Fruit fly (Drosophila melanogaster): ENCODE results near the gene CG11786.
A peak's percentile ranks its signal among the peaks of the same experiment; 100 is the strongest.

DNA sequence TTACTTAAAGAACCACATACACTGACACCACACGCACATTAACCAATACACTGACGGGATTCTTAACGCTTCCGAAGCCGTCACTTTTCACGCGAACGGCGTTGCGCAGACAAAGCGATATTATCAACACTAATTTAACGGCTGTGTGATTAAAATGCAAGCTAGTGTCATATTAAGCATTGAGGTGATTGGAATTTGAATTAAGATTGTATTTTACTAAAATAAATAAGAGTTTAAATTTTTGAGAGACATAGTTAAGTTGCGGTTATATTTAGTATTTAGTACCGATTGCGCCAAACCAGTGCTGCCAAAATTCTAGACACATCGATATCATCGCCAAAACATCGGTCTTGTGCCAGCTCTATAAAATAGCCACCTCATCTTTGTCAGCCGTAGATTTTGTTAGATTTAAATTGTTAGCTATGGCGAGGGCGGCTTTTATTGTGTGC lies 7.1 kb upstream of the CG11786 start, which contains the start of the genes Ythdf and bai:
- TF ChIP-seq bab1 (GFP tag; optimal IDR thresholded peaks at IDR 0.05) (peak; percentile 30), CG12768 (GFP tag; optimal IDR thresholded peaks at IDR 0.05) (peak; percentile 1), tj (GFP tag; optimal IDR thresholded peaks at IDR 0.05) (no peak), CG5204 (GFP tag; optimal IDR thresholded peaks at IDR 0.05) (no peak), cnc (optimal IDR thresholded peaks at IDR 0.05) (no peak), kay (GFP tag; ENCODE audit: borderline replicate concordance) (no peak), CG1620 (GFP tag; optimal IDR thresholded peaks at IDR 0.05) (peak; percentile 65), CG11617 (GFP tag; optimal IDR thresholded peaks at IDR 0.05) (peak; percentile 46), Crg-1 (GFP tag; optimal IDR thresholded peaks at IDR 0.05) (peak; percentile 35), Hr96 (GFP tag; optimal IDR thresholded peaks at IDR 0.05) (no peak)
